Fruit fly (Drosophila melanogaster) S2 (cell line): ENCODE data around the gene CRMP.
A peak's percentile ranks its signal among the peaks of the same experiment; 100 is the strongest.

ENCODE experiments used
- CG8478 ChIP-seq: fragments of >200 bp; optimal IDR thresholded peaks from 2 replicates; lab custom pipeline; 2018
- CTCF ChIP-seq, 2 experiments: fragments of >200 bp; optimal IDR thresholded peaks; 2 replicates each; lab custom pipeline; 2018

CRMP gene

DNA sequence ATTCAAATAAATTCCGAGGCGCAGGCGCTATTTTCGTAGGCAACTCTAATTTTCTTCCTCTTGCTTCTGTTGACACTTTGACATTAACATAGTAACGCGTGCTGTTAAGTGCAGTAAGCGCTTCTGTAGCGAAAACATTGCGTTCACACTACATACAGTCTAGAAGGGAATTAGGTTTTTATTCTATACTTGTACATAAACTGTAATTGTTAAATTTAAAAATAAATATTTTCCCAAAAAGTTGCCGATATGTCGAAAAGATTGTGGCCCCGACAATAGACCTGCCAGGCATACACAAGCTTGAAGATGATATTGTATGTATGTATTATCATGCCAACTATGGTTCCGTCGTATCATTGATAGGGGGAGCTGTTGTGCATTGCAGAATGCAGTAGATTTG, 35.6 kb downstream of the CRMP start, which contains the start of gene asl:
asl (minus strand) TSS at position 67 of the 400 bp plus-strand sequence.
- peak; percentile 84 to 87 for TF ChIP-seq CTCF (optimal IDR thresholded peaks at IDR 0.05; lab: Kevin White, UChicago)
- TF ChIP-seq CG8478: no peak

DNA sequence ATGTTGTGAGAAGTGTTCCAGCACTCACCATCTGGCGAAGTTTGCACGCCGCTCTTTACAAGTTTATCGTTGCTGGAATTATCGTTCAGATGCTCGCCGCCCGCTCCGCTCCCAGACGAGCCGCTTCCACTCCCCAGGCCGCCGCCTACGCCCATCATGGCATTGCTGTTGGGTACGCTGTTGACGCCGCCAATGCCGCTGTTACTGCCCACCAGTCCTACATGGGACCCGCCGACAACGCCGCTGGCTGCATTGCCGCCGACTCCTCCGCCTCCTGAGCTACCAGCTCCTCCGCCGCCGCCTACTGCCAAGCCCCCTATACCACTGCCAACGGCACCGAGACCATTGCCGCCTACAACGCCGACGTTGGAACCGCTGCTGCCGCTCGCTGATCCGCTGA, 37.5 kb downstream of the CRMP start:
- TF ChIP-seq CG8478 (no peak), CTCF (optimal IDR thresholded peaks at IDR 0.05; lab: Kevin White, UChicago) (no peak)

DNA sequence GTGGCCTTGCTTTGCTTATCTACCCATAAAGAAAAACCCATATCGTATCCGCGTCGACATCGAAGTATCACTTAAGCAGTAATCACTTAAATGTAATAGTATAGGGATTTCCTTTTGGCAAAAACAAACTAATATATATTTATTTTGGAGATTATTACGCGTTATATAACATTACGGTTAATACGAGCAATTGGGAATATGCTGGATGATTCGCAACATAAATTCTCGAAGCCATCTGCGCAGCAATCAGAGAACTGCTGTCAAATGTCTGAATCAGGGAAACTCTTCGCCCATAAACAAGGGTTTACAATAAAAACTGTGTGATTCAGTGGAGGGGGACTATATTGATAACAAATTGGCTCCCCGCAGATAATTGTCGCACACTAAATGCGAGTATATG, 39.7 kb downstream of the CRMP start:
- TF ChIP-seq CTCF (optimal IDR thresholded peaks at IDR 0.05; lab: Kevin White, UChicago) (no peak), CG8478 (no peak)

DNA sequence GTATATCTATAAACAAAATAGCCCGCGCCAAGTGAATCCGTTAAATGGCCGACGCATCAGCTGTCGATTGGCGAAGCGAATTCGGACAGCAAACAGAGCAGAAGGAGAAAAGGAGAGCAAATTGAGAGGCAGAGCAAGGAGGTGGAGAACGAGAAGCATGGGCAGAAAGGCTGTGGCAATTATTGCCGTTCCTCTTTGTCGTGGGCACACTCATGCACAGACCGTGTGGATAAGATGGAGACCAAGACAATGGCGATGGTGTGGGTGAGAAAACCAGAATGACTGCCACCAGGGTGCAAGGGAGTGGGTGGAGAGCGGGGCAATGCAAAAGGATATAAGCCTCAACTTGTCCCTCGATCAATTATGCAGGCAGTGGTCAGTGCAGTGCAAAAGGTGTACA, 40.3 kb downstream of the CRMP start:
- TF ChIP-seq CG8478: no peak
- TF ChIP-seq CTCF (optimal IDR thresholded peaks at IDR 0.05; lab: Kevin White, UChicago): no peak

DNA sequence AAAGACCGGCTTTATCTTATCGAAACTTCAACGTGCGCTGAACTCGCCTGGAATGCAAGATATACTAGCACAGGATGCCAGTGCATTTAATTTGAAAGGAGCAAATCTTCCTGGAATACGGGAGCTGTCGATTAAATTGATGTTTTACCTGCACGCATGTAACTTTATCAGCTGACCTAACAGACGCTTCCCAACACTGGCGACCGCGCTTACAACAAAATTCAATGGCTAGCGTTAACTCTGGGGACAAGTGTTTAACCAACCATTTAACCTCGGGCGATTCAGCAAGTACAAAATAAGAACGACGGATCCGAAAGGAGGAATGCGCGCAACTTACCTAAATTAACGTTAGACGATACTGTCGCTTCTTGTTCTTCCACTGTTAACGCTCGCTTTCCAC, 40.8 kb downstream of the CRMP start:
- peak in 1 of 2 experiments; percentile 42 for TF ChIP-seq CTCF (optimal IDR thresholded peaks at IDR 0.05; lab: Kevin White, UChicago)
- no peak for TF ChIP-seq CG8478

DNA sequence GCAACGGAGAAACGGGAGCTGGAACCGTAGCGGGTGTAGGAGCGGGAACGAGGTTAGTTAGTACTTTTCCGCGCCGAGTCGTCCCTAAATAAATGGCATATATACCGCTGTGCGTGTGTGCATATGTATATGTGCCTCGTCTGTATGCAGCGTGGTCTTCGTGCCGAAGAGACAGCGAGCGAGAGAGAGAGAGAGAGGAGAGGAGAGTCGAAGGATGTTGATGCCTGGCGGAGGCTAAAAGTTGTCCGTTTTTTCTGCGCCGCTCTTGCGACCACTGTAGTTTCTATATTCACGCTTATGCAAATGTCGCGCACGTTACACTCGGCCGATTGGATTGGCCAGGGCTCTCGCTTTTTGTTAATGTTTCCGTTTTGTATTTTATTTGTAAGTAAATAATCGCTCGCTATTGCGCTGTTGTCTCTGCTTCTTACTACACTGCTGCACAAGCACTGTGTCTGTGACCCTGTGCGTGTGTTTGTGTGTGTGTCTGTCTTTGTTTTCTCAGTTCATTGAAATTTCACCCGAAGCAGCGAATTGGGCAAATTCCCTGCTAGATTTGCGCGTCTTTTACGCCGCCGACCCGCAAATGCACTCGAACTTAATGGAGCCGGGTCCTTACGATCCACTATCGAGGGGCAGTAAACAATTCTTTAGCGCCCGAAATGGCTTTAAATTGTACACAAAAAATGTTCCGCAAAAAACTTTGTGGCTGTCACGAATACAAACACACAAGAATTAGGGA, 41.6 kb downstream of the CRMP start, which contains the start of gene Rga:
Rga (minus strand) TSS at position 741 of the 742 bp plus-strand sequence.
- TF ChIP-seq CTCF (optimal IDR thresholded peaks at IDR 0.05; lab: Kevin White, UChicago) (no peak), CG8478 (no peak)

DNA sequence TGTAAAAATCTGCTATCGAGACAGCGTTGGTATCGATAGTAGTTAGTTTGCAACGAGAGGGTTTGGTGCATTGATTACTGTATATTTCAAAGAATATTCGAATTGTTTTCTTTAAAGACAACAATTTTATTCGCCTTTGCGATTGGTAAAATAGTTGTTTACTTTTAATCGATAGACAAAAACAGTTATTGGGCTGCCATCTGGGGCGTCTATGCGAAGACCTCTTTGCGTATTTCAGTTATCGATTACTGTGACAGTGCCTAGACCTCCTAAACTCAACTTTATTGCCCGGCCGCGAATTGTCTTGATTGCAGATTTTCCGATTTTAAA, 42.2 kb downstream of the CRMP start, which contains the start of gene Atu:
Atu (plus strand) TSS at position 245 of the 330 bp plus-strand sequence.
- TF ChIP-seq CG8478: no peak
- TF ChIP-seq CTCF (optimal IDR thresholded peaks at IDR 0.05; lab: Kevin White, UChicago): no peak

DNA sequence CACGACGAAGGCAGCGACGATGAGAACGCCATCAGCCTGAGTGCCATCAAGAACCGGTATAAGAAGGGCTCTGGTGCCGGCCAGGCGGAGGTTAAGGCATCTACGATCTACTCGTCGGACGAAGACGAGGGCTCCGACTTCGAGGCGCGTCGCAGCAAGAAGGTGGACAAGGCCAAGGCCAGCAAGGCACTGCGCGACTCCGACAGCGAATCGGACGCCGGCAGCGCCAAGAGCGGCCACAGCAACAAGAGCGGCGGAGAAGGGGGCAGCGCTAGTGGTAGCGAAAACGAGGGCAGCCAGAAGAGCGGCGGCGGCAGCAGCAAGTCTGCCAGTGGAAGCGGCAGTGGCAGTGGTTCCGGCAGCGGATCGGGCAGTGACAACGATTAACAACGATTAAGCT, 44.6 kb downstream of the CRMP start:
- no peak for TF ChIP-seq CG8478
- no peak for TF ChIP-seq CTCF (optimal IDR thresholded peaks at IDR 0.05; lab: Kevin White, UChicago)

DNA sequence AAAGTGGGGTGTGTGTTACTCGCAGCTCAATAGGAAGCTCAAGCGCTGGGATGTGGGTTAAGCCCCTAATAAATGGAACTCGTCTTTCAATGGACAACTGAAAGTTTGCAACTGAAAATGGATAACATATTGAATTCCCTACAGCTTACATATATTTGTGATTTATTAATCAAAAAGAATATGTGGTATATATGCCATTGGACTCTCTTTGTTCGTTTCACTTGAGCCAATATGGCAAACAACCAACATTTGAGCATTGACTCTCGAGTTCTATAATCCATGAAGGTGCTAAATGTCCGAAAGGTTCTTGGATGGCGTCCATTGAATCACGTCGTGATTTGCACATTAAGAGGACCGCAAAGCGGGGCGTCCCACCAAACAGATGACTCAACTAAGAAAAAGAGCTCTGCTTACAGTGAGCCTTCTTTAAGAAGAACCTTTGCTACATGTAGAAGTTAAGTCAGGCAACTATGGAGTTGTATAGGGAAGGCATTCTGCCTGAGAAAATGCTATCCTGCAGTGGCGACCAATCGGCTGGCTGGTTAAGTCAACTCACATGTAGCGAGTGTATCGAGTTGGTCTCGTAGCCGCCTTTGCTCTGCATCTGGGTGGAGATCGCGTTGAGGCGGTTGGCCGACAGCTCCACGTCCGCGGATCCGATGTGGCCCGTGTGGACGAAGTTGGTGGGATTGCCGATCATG, 47.2 kb downstream of the CRMP start:
- TF ChIP-seq CTCF (optimal IDR thresholded peaks at IDR 0.05; lab: Kevin White, UChicago) (no peak), CG8478 (no peak)

DNA sequence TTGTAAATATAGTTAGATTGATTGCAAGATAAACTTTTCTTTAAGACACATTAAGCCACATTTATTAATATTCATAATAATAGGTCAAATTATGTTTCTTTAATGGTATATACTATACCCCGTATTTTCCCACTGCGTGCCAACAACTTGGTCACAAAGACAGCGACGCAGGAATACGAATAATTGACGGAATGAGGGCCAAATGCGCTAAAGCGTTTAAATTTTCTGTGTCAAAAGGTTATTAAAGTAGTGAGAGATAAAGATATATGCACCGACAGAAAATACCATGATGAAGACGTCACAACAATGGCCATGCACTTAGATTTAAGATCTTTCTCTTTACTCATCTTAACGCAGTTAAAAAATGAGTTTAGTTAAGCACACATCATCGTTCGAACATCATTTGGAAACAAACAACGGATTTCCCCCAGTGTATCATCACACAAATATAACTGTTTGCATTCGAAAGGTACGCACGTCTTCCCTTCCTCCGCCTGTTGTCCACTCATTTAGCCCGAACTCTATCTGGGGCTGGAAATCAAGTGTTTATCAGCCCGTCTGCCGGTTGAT, 49.6 kb downstream of the CRMP start:
- TF ChIP-seq CTCF (optimal IDR thresholded peaks at IDR 0.05; lab: Kevin White, UChicago): no peak
- no peak for TF ChIP-seq CG8478

DNA sequence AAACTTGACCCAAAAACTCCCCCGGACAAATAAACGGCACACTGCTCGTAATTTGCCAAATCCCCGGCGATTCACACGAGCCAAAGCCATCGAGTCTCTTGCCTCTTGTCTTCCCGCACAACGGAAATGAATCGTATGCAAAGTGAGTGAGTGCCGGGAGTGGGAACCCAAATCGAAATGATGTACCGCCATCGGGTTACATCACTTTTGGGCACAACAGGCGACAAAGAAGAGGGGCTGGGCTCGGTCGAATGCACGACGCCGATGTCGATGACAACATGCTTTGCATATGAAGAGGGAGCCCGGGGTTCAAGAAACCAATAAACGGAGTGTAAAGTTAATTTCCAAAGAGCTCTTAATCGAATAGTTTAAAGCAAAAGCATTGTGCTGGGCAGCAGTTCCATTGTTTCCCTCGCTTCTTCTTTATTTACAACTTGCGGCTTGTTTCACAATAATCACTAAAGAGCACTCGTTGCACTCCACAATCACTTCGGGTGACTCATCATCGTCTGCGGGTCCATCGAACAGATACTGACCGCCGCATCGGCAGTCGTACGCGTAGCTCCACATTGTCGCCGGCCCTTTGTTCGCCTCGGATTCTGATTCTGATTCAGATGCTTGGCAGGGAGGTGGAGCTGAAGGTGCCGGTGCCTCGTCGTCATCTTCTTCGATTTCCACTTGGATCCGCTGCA, 51.0 kb downstream of the CRMP start:
- no peak for TF ChIP-seq CG8478
- TF ChIP-seq CTCF (optimal IDR thresholded peaks at IDR 0.05; lab: Kevin White, UChicago): no peak

DNA sequence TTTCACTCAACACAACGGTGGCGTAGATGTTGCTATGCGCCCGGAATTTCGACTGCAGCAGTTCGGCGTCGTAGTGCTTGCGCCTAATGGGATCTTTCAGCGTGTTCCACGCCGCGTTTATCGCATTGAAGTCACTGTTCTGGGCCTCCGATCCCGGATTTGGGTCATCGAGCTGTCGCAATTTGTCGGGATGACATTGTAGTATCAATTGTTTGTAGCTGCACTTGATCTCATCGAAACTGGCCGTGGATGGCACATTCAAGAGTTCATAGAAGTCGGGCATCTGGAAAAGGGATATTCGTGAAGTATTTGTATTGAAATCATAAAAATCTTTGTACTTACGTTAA, 51.5 kb downstream of the CRMP start:
- TF ChIP-seq CTCF (optimal IDR thresholded peaks at IDR 0.05; lab: Kevin White, UChicago): no peak
- no peak for TF ChIP-seq CG8478

DNA sequence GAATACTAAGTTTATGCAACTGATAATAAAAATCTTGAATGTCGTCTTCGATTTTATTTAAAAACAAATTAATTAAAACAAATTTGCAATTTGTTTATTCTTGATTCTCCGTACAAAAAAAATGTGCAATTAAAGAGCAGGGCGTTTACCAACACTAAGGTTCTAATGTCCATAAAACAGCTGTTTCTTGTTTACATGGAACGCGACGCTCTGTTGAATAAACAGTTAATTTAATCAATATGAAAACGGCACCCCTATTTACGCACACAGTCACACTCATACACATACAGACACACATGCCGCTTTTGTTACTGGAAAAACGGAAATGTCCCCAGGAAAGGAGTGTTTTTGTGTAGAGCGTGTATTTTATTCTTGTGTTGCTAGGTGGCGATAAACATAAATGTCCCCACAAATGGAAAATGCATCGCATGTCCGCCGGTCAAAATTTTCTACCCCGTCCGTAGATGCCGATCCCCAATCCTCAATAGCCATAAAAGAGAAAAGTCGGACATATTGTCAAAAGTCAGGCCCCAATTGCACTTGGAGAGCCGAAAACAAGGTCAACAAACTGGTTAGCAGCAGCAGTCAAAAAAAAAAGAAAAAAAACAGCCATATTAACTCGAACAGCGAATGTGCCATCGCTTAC, 52.2 kb downstream of the CRMP start:
- no peak for TF ChIP-seq CTCF (optimal IDR thresholded peaks at IDR 0.05; lab: Kevin White, UChicago)
- TF ChIP-seq CG8478: no peak

DNA sequence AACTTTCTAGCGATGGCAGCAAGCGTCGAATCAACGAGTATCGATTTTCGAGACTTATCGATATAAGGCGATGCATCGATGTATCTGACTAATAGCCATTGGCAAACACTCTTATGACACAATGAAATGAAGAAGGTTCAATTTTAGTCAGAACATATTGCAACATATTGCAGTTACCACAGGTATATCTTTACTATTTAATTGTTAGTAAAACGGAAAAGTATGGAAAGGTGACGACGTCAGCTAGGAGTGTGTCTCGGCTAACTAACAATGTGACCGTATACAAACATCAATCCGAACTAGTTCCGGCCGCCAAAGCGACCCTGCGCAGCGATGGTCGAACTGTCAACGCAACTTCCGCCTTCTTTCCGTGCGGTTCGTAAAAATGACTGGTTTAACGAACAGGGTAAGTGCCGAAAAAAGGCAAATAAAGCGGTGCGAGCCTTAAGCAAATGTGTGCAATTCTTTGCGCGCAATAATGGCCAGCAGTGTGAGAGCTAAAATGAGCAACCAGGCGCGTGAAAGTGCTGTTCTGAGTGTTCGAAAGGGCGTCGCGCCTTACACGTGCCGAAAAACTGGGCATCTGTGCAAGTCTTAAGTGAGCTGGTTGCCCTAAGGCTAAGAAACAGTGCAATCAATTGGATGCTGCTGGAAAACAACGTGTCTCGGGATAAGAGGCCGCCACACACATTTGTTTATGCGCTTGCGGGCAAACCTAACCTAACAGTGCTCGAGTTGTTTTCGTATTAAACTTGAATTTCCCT, 53.4 kb downstream of the CRMP start, which contains the start of the genes Dph4, Spec2 and RpL13A:
Dph4 (minus strand) TSS at position 11 of the 764 bp plus-strand sequence.
Spec2 (minus strand) TSS at position 11 of the 764 bp plus-strand sequence.
RpL13A (plus strand) TSS at position 360 of the 764 bp plus-strand sequence.
- TF ChIP-seq CG8478 (no peak), CTCF (optimal IDR thresholded peaks at IDR 0.05; lab: Kevin White, UChicago) (peak; percentile 47 to 55)
